Worm (Caenorhabditis elegans): ENCODE data around the gene Y75B8A.34.

DNA sequence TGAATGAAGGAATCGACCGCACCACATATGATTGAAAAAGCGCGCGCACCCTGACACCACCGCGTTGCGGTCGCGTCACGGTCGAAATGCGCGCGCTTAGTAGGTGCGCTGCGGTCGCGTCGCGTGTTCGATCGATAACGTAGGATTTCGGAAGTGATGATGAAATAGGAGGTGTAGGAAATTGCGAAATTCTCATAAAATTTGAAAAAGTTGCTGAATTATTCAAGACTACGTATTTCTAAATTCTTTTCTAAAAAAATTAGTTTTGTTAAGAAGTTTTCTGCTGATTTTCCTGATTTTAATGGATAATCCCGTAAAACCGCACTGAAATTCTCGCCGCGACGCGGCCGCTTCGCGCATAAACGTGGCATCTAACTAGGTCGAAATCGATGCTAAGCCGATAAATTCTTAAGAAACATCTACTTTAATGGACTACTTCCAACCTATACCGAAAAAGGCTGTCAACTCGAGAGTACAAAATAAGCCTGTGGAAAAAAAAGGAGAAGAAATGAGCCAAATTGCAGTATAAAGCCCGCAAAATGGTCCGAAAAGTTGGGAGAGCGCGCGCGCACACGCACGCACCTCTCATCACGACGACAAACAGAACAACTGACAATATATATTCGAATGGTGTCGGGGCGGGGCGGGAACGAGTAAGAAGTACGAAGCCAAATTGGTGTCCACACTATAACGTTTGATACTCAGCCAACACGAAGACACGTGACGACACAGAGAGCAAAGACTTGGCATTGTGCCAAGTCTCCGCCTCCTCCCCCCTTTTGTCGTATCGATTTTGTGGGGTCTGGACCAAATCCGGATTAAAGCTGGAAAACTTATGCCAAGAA is 9.3 kb downstream of the Y75B8A.34 start, which contains the start of gene his-72:
- no peak for TF ChIP-seq nhr-77 (tag; optimal IDR thresholded peaks at IDR 0.05)
- TF ChIP-seq daf-8 (GFP tag; IDR thresholded peaks at IDR 0.05) = no peak
- TF ChIP-seq ztf-11 (tag; optimal IDR thresholded peaks at IDR 0.05) = no peak

Data from whole organism, L4 larva.